Fruit fly (Drosophila melanogaster): Measurements from ENCODE around the gene boi.
A peak's percentile ranks its signal among the peaks of the same experiment; 100 is the strongest.

boi gene

DNA sequence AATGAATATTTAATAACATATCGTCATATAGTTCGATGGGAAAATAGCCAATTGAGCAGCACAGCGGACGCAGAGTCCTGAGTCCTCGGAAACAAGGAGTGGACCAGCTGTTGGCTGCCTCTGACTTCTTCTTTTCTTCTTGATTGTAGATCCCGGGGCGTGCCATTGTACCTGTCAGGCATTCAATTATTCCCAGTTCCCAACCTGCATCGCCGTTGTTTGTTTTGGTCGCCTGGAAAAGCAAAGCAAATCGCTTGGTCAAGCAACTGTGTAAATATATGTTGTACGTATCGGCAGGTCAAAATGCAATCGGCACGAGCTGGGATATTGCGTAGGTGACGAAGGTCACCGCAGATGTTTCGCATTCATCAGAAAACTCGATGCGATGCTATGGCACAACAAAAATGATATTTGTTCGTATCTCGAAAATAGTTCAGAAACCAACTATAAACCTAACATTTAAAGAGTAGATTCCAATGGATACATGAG, 61.1 kb downstream of the boi start (continued):
- peak; percentile 36 for TF ChIP-seq twi (tag; optimal IDR thresholded peaks at IDR 0.05)
- peak; percentile 40 for TF ChIP-seq sens (GFP tag)
- no peak for TF ChIP-seq Xbp1 (GFP tag; optimal IDR thresholded peaks at IDR 0.05)

dm6 chrX:2399438-2399837, 70.4 kb downstream of the boi start:
- TF ChIP-seq CG11247 (GFP tag; IDR thresholded peaks at IDR 0.05) (no peak), Kr (GFP tag; optimal IDR thresholded peaks at IDR 0.05) (peak; percentile 95), pros (GFP tag; optimal IDR thresholded peaks at IDR 0.05) (peak; percentile 62), gcm (GFP tag; optimal IDR thresholded peaks at IDR 0.05) (peak; percentile 70), Ets65A (GFP tag) (peak; percentile 77), fru (optimal IDR thresholded peaks at IDR 0.05) (no peak), CG13894 (tag; optimal IDR thresholded peaks at IDR 0.05) (no peak), CG1602 (GFP tag; optimal IDR thresholded peaks at IDR 0.05) (no peak), kni (GFP tag; optimal IDR thresholded peaks at IDR 0.05) (no peak)

DNA sequence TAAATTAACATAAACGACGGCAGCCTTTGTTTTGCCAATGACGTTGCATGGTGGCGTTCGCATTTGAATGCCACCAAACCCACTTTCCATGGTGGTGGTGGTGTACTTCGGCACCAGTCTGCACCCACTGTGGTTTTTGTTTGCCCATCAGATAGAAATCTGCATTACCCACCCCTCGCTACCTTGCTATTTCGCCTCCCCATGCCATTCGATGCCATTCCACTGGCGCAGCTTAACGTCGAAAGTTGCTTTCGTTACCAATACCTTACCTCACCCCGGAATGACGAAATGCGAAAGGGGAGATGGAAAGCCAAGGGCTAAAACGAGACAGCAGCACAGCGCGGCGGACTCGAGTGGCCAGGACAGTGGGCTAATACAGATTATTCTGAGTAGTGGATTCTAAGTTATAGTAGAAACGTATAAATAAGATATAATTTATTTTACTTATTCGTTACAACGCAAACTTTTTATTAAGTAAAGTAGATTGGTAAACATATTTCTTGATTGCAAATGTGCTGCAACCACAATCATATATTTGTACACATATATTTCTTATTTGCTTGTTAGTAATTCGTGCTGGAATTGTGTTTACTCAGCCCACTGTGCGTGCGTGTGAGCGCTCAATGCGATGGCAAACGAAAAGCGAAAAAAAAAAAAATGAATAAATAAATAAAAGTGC, 73.5 kb downstream of the boi start:
- TF ChIP-seq Scr (GFP tag; IDR thresholded peaks at IDR 0.05; ENCODE audit: partially characterized antibody) (no peak), CG4707 (GFP tag; optimal IDR thresholded peaks at IDR 0.05) (peak; percentile 87), CG17568 (GFP tag; optimal IDR thresholded peaks at IDR 0.05) (peak; percentile 6), cad (GFP tag; optimal IDR thresholded peaks at IDR 0.05) (no peak), ATbp (GFP tag; optimal IDR thresholded peaks at IDR 0.05) (peak; percentile 54), Opbp (GFP tag; IDR thresholded peaks at IDR 0.05; ENCODE audit: partially characterized antibody) (no peak), Hsf (GFP tag; optimal IDR thresholded peaks at IDR 0.05) (peak; percentile 40), ac (GFP tag; optimal IDR thresholded peaks at IDR 0.05) (peak; percentile 10), CG33557 (GFP tag; optimal IDR thresholded peaks at IDR 0.05) (peak; percentile 58), Fer2 (tag; optimal IDR thresholded peaks at IDR 0.05) (no peak), CG15269 (tag; optimal IDR thresholded peaks at IDR 0.05) (peak; percentile 44), ci (GFP tag; IDR thresholded peaks at IDR 0.05) (peak; percentile 45; the same call in 1 of the 3 replicates), CG14965 (GFP tag; optimal IDR thresholded peaks at IDR 0.05; ENCODE audit: borderline replicate concordance) (no peak), gt (GFP tag; IDR thresholded peaks at IDR 0.05) (peak; percentile 70), CG4854 (GFP tag; optimal IDR thresholded peaks at IDR 0.05) (no peak), sima (GFP tag; optimal IDR thresholded peaks at IDR 0.05) (no peak), sug (tag; optimal IDR thresholded peaks at IDR 0.05) (no peak), Max (GFP tag; optimal IDR thresholded peaks at IDR 0.05) (no peak), wdn (GFP tag; IDR thresholded peaks at IDR 0.05) (no peak), Asciz (GFP tag; optimal IDR thresholded peaks at IDR 0.05) (peak; percentile 56), NK7.1 (GFP tag; optimal IDR thresholded peaks at IDR 0.05) (no peak), tup (GFP tag; optimal IDR thresholded peaks at IDR 0.05) (no peak), Doc3 (GFP tag; IDR thresholded peaks at IDR 0.05; ENCODE audit: partially characterized antibody) (no peak), CG12744 (GFP tag; optimal IDR thresholded peaks at IDR 0.05) (no peak), CG10979 (tag; optimal IDR thresholded peaks at IDR 0.05) (peak; percentile 73), CG6689 (GFP tag; IDR thresholded peaks at IDR 0.05) (peak; percentile 55; the same call in 1 of the 2 replicates), lilli (GFP tag; optimal IDR thresholded peaks at IDR 0.05) (no peak), E2f2 (GFP tag; IDR thresholded peaks at IDR 0.05) (0 out of 2 replicates have a peak, but pooled peaks have one; percentile 18), pfk (GFP tag; optimal IDR thresholded peaks at IDR 0.05) (no peak), CG6791 (GFP tag; IDR thresholded peaks at IDR 0.05; ENCODE audit: partially characterized antibody) (no peak), CG16863 (GFP tag; optimal IDR thresholded peaks at IDR 0.05) (no peak), CG6272 (GFP tag; IDR thresholded peaks at IDR 0.05) (no peak), vnd (GFP tag; IDR thresholded peaks at IDR 0.05; ENCODE audit: partially characterized antibody) (0 out of 3 replicates have a peak, but pooled peaks have one; percentile 24), tio (GFP tag; optimal IDR thresholded peaks at IDR 0.05) (peak; percentile 22), CG6654 (GFP tag; optimal IDR thresholded peaks at IDR 0.05) (no peak)

Measured in whole organism, embryonic.